Worm (Caenorhabditis elegans) whole organism, L3 larva: ENCODE measurements around the gene F13D12.10.

Experiments used
- ama-1 ChIP-seq: fragments of 150-350 bp; optimal IDR thresholded peaks from 2 replicates; lab custom pipeline; 2018
- egl-27 ChIP-seq: sonication (generic microtip); optimal IDR thresholded peaks from 4 replicates; lab custom pipeline; 2017; ENCODE audit warnings: missing biosample characterization, missing genetic modification reagents, missing genetic modification characterization
- fkh-10 ChIP-seq: sonication (generic microtip); optimal IDR thresholded peaks from 2 replicates; lab custom pipeline; 2017; ENCODE audit warnings: missing biosample characterization, missing genetic modification reagents, missing genetic modification characterization
- fos-1 ChIP-seq: fragments of 150-350 bp; optimal IDR thresholded peaks from 2 replicates; lab custom pipeline; 2014; ENCODE audit warnings: missing biosample characterization, missing genetic modification characterization
- jun-1 ChIP-seq: fragments of 150-350 bp; optimal IDR thresholded peaks from 2 replicates; lab custom pipeline; 2014; ENCODE audit warnings: missing biosample characterization, missing genetic modification reagents, missing genetic modification characterization
- lsy-12 ChIP-seq: sonication (generic microtip); optimal IDR thresholded peaks from 2 replicates; lab custom pipeline; 2016; ENCODE audit warnings: mild to moderate bottlenecking, missing genetic modification characterization, missing compliant biosample characterization
- nfya-1 ChIP-seq: sonication (generic microtip); optimal IDR thresholded peaks from 2 replicates; lab custom pipeline; 2017; ENCODE audit warnings: missing genetic modification characterization, mild to moderate bottlenecking, missing compliant biosample characterization, antibody characterized with exemption, moderate library complexity; ENCODE audit not compliant: insufficient read depth
- nhr-237 ChIP-seq: fragments of 150-350 bp; optimal IDR thresholded peaks from 2 replicates; lab custom pipeline; 2014; ENCODE audit warnings: missing biosample characterization, missing genetic modification characterization
- nhr-67 ChIP-seq: fragments of 150-350 bp; optimal IDR thresholded peaks from 2 replicates; lab custom pipeline; 2014; ENCODE audit warnings: missing biosample characterization, missing genetic modification characterization
- nhr-77 ChIP-seq: fragments of 150-350 bp; optimal IDR thresholded peaks from 2 replicates; lab custom pipeline; 2014; ENCODE audit warnings: missing biosample characterization, missing genetic modification characterization
- sea-2 ChIP-seq: fragments of 150-350 bp; sonication (generic microtip); optimal IDR thresholded peaks from 4 replicates; lab custom pipeline; 2014; ENCODE audit warnings: missing biosample characterization, missing genetic modification reagents, missing genetic modification characterization
- unc-62 ChIP-seq: fragments of 150-350 bp; sonication (generic microtip); optimal IDR thresholded peaks from 4 replicates; lab custom pipeline; 2014; ENCODE audit warnings: missing biosample characterization, missing genetic modification reagents, missing genetic modification characterization
- ztf-11 ChIP-seq: fragments of 150-350 bp; optimal IDR thresholded peaks from 2 replicates; lab custom pipeline; 2014; ENCODE audit warnings: missing biosample characterization, missing genetic modification characterization
- ztf-4 ChIP-seq: fragments of 150-350 bp; optimal IDR thresholded peaks from 2 replicates; lab custom pipeline; 2014; ENCODE audit warnings: missing biosample characterization, missing genetic modification characterization

DNA sequence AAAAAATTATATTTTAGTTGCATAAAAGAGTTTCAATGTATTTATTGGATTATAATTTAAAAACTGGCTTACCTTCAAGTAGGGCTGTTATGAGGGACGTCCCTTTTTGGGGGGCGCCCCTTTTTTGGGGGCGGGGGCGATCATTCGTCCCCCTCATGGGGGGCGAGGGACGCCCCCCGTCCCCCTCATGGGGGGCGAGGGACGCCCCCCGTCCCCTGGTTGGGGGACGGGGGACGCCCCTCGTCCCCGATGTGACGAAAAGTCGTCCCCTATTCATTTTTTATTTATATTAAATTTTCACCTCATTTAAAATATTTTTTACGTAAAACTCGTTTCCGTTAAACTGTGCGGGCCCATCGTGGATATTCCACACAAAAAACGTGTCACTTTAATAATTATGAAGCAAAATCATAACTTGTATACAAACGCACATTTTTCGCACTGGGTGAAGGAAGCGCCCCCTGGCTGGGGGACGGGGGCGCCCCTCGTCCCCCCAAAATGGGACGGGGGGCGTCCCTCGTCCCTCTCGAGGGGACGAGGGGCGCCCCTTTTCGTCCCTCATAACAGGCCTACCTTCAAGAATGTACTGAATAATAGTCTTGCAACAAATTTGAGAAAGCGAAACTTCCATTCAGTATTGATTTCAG, 52.0 kb downstream of the F13D12.10 start:
- TF ChIP-seq ztf-4 (no peak), jun-1 (no peak), nhr-77 (tag; lab: Kevin White, UChicago) (no peak), egl-27 (no peak), nhr-67 (no peak), ztf-11 (tag; lab: Kevin White, UChicago) (no peak), fkh-10 (no peak), ama-1 (no peak), fos-1 (tag; lab: Kevin White, UChicago) (no peak), sea-2 (GFP tag; lab: Kevin White, UChicago) (no peak), nhr-237 (no peak), unc-62 (GFP tag; lab: Kevin White, UChicago) (no peak), nfya-1 (tag; lab: Kevin White, UChicago) (no peak), lsy-12 (tag; lab: Kevin White, UChicago) (no peak)
